Worm (Caenorhabditis elegans): ENCODE data around the gene aex-3.

- peak; percentile 67 for TF ChIP-seq dao-5 (tag; optimal IDR thresholded peaks at IDR 0.05)
- TF ChIP-seq W03F9.2 (tag; optimal IDR thresholded peaks at IDR 0.05): peak; percentile 98
- peak; percentile 99 for TF ChIP-seq him-1 (tag; optimal IDR thresholded peaks at IDR 0.05)
Observed at ce11 chrX:806515-806914, 47.0 kb upstream of the aex-3 start.

Data from whole organism, L4/young adult.